Fruit fly (Drosophila melanogaster) whole organism, embryonic: ENCODE measurements around the gene Ire1.

Source experiments
- BEAF-32 ChIP-seq: fragments of 200-800 bp; sonication (Bioruptor generic); optimal IDR thresholded peaks from 3 replicates; lab custom pipeline; 2017; ENCODE audit warnings: missing biosample characterization, missing genetic modification characterization, mild to moderate bottlenecking, moderate library complexity, missing genetic modification reagents
- Bteb2 ChIP-seq: fragments of 200-800 bp; sonication (Bioruptor generic); optimal IDR thresholded peaks from 2 replicates; lab custom pipeline; 2016; ENCODE audit warnings: missing biosample characterization, missing genetic modification characterization
- CG10321 ChIP-seq: fragments of 200-800 bp; sonication (Bioruptor generic); IDR thresholded peaks from 2 replicates; pipeline ENCODE4 v1.3.6; 2022; ENCODE audit warnings: missing biosample characterization, missing genetic modification characterization
- CG10565 ChIP-seq: fragments of 200-800 bp; sonication (Bioruptor generic); optimal IDR thresholded peaks from 3 replicates; lab custom pipeline; 2016; ENCODE audit warnings: missing biosample characterization, mild to moderate bottlenecking, missing genetic modification characterization
- CG12104 ChIP-seq: fragments of 200-800 bp; sonication (Bioruptor generic); optimal IDR thresholded peaks from 3 replicates; lab custom pipeline; 2016; ENCODE audit warnings: missing biosample characterization, missing genetic modification characterization
- CG12744 ChIP-seq: fragments of 200-800 bp; sonication (Bioruptor generic); optimal IDR thresholded peaks from 2 replicates; lab custom pipeline; 2016; ENCODE audit warnings: missing biosample characterization, missing genetic modification characterization
- CG17359 ChIP-seq: fragments of 200-800 bp; sonication (Bioruptor generic); optimal IDR thresholded peaks from 3 replicates; lab custom pipeline; 2018; ENCODE audit warnings: missing biosample characterization, mild to moderate bottlenecking, missing genetic modification characterization, moderate library complexity
- CG17385 ChIP-seq: fragments of 200-800 bp; sonication (Bioruptor generic); optimal IDR thresholded peaks from 3 replicates; lab custom pipeline; 2018; ENCODE audit warnings: missing biosample characterization, mild to moderate bottlenecking, missing genetic modification characterization
- CG18476 ChIP-seq: fragments of 200-800 bp; sonication (Bioruptor generic); optimal IDR thresholded peaks from 2 replicates; lab custom pipeline; 2016; ENCODE audit warnings: missing biosample characterization, mild to moderate bottlenecking, missing genetic modification characterization
- CG18764 ChIP-seq: fragments of 200-800 bp; sonication (Bioruptor generic); optimal IDR thresholded peaks from 3 replicates; lab custom pipeline; 2016; ENCODE audit warnings: missing biosample characterization, missing genetic modification characterization
- CG2120 ChIP-seq: fragments of 200-800 bp; sonication (Bioruptor generic); optimal IDR thresholded peaks from 3 replicates; lab custom pipeline; 2016; ENCODE audit warnings: missing biosample characterization, missing genetic modification characterization
- CG2202 ChIP-seq: fragments of 200-800 bp; sonication (Bioruptor generic); optimal IDR thresholded peaks from 2 replicates; lab custom pipeline; 2018; ENCODE audit warnings: missing biosample characterization, mild to moderate bottlenecking, missing genetic modification characterization
- CG2889 ChIP-seq: fragments of 200-800 bp; sonication (Bioruptor generic); IDR thresholded peaks from 3 replicates; pipeline ENCODE4 v1.3.6; 2022; ENCODE audit warnings: missing biosample characterization, missing genetic modification characterization
- CG30020 ChIP-seq: fragments of 200-800 bp; optimal IDR thresholded peaks from 2 replicates; lab custom pipeline; 2019; ENCODE audit warnings: missing biosample characterization, mild to moderate bottlenecking, missing genetic modification characterization, moderate library complexity
- CG30403 ChIP-seq: fragments of 200-800 bp; sonication (Bioruptor generic); optimal IDR thresholded peaks from 3 replicates; lab custom pipeline; 2016; ENCODE audit warnings: missing biosample characterization, missing genetic modification characterization
- CG4328 ChIP-seq: fragments of 200-800 bp; sonication (Bioruptor generic); optimal IDR thresholded peaks from 3 replicates; lab custom pipeline; 2017; ENCODE audit warnings: missing biosample characterization, missing genetic modification reagents, missing genetic modification characterization
- CG43689 ChIP-seq: fragments of 200-800 bp; sonication (Bioruptor generic); IDR thresholded peaks from 2 replicates; pipeline ENCODE4 v1.3.6; 2022; ENCODE audit warnings: missing biosample characterization, missing genetic modification characterization
- CG6683 ChIP-seq: fragments of 200-800 bp; sonication (Bioruptor generic); optimal IDR thresholded peaks from 2 replicates; lab custom pipeline; 2017; ENCODE audit warnings: missing biosample characterization, mild to moderate bottlenecking, missing genetic modification characterization, missing genetic modification reagents
- CG7357 ChIP-seq: fragments of 200-800 bp; sonication (Bioruptor generic); IDR thresholded peaks from 3 replicates; pipeline ENCODE4 v1.3.6; 2022; ENCODE audit warnings: missing biosample characterization, missing genetic modification characterization
- CG7745 ChIP-seq: fragments of 200-800 bp; sonication (Bioruptor generic); optimal IDR thresholded peaks from 2 replicates; lab custom pipeline; 2018; ENCODE audit warnings: missing biosample characterization, mild to moderate bottlenecking, missing genetic modification characterization, moderate library complexity
- CG7839 ChIP-seq: fragments of 200-800 bp; sonication (Bioruptor generic); optimal IDR thresholded peaks from 3 replicates; lab custom pipeline; 2018; ENCODE audit warnings: missing biosample characterization, mild to moderate bottlenecking, missing genetic modification characterization, moderate library complexity
- CG8924 ChIP-seq: fragments of 200-800 bp; optimal IDR thresholded peaks from 3 replicates; lab custom pipeline; 2019; ENCODE audit warnings: missing biosample characterization, mild to moderate bottlenecking, missing genetic modification characterization, moderate library complexity
- Dbx ChIP-seq: fragments of 200-800 bp; sonication (Bioruptor generic); IDR thresholded peaks from 3 replicates; pipeline ENCODE4 v1.3.6; 2022; ENCODE audit warnings: missing biosample characterization, missing genetic modification characterization
- Fer2 ChIP-seq: fragments of 200-800 bp; sonication (Bioruptor generic); optimal IDR thresholded peaks from 2 replicates; lab custom pipeline; 2018; ENCODE audit warnings: missing biosample characterization, mild to moderate bottlenecking, missing genetic modification characterization, moderate library complexity
- Hr3 ChIP-seq: fragments of 200-800 bp; sonication (Bioruptor generic); optimal IDR thresholded peaks from 3 replicates; lab custom pipeline; 2016; ENCODE audit warnings: missing biosample characterization, missing genetic modification characterization
- Hr39 ChIP-seq: fragments of >200 bp; optimal IDR thresholded peaks from 2 replicates; lab custom pipeline; 2017
- Hr51 ChIP-seq, 2 experiments: fragments of 200-800 bp; sonication (Bioruptor generic); optimal IDR thresholded peaks; 2 replicates in 1 of 2; 3 replicates in 1 of 2; lab custom pipeline; 2016 to 2018; ENCODE audit warnings: missing biosample characterization in 2 of 2, missing genetic modification characterization in 2 of 2, mild to moderate bottlenecking in 1 of 2, moderate library complexity in 1 of 2
- Lim3 ChIP-seq: fragments of 200-800 bp; sonication (Bioruptor generic); IDR thresholded peaks from 2 replicates; pipeline ENCODE4 v1.3.6; 2022; ENCODE audit warnings: missing biosample characterization, missing genetic modification characterization
- MESR4 ChIP-seq: fragments of 200-800 bp; sonication (Bioruptor generic); optimal IDR thresholded peaks from 2 replicates; lab custom pipeline; 2018; ENCODE audit warnings: missing biosample characterization, mild to moderate bottlenecking, missing genetic modification characterization, moderate library complexity
- MTF-1 ChIP-seq: fragments of 200-800 bp; sonication (Bioruptor generic); optimal IDR thresholded peaks from 2 replicates; lab custom pipeline; 2018; ENCODE audit warnings: missing biosample characterization, mild to moderate bottlenecking, missing genetic modification characterization, borderline replicate concordance
- Mrtf ChIP-seq: fragments of 200-800 bp; sonication (Bioruptor generic); IDR thresholded peaks from 3 replicates; pipeline ENCODE4 v1.3.6; 2022; ENCODE audit warnings: missing biosample characterization, missing genetic modification characterization
- NC2β ChIP-seq: fragments of 200-800 bp; sonication (Bioruptor generic); optimal IDR thresholded peaks from 2 replicates; lab custom pipeline; 2016; ENCODE audit warnings: missing biosample characterization, missing genetic modification characterization
- Neu2 ChIP-seq: fragments of 200-800 bp; sonication (Bioruptor generic); optimal IDR thresholded peaks from 3 replicates; lab custom pipeline; 2016; ENCODE audit warnings: missing biosample characterization, missing genetic modification characterization, borderline replicate concordance
- NfI ChIP-seq: fragments of 200-800 bp; sonication (Bioruptor generic); optimal IDR thresholded peaks from 3 replicates; lab custom pipeline; 2018; ENCODE audit warnings: missing biosample characterization, mild to moderate bottlenecking, missing genetic modification characterization, moderate library complexity
- Oaz ChIP-seq: fragments of 200-800 bp; sonication (Bioruptor generic); IDR thresholded peaks from 2 replicates; pipeline ENCODE4 v1.3.6; 2022; ENCODE audit warnings: missing biosample characterization, missing genetic modification characterization
- Opbp ChIP-seq: fragments of 200-800 bp; sonication (Bioruptor generic); IDR thresholded peaks from 3 replicates; pipeline ENCODE4 v1.3.6; 2022; ENCODE audit warnings: missing biosample characterization, missing genetic modification characterization; ENCODE audit not compliant: partially characterized antibody
- Side ChIP-seq: fragments of 200-800 bp; sonication (Bioruptor generic); optimal IDR thresholded peaks from 2 replicates; lab custom pipeline; 2016; ENCODE audit warnings: missing biosample characterization, missing genetic modification characterization
- abd-A ChIP-seq: fragments of 200-800 bp; sonication (Bioruptor generic); optimal IDR thresholded peaks from 3 replicates; lab custom pipeline; 2019; ENCODE audit warnings: missing biosample characterization, mild to moderate bottlenecking, missing genetic modification characterization, moderate library complexity
- ase ChIP-seq: fragments of 200-800 bp; sonication (Bioruptor generic); IDR thresholded peaks from 3 replicates; pipeline ENCODE4 v1.3.6; 2022; ENCODE audit warnings: missing biosample characterization, missing genetic modification characterization
- croc ChIP-seq: fragments of 200-800 bp; sonication (Bioruptor generic); conservative IDR thresholded peaks from 3 replicates; pipeline ENCODE4 v1.3.6; 2022; ENCODE audit warnings: missing biosample characterization, missing genetic modification characterization
- dati ChIP-seq: fragments of 200-800 bp; sonication (Bioruptor generic); IDR thresholded peaks from 2 replicates; pipeline ENCODE4 v1.3.6; 2022; ENCODE audit warnings: missing biosample characterization, missing genetic modification characterization
- disco-r ChIP-seq: fragments of 200-800 bp; sonication (Bioruptor generic); optimal IDR thresholded peaks from 2 replicates; lab custom pipeline; 2016; ENCODE audit warnings: missing biosample characterization, missing genetic modification characterization
- exex ChIP-seq: fragments of 200-800 bp; sonication (Bioruptor generic); optimal IDR thresholded peaks from 4 replicates; lab custom pipeline; 2018; ENCODE audit warnings: missing biosample characterization, mild to moderate bottlenecking, missing genetic modification characterization, moderate library complexity
- hkb ChIP-seq, 2 experiments: fragments of 200-800 bp in 1 of 2; fragments of >200 bp in 1 of 2; sonication (Bioruptor generic) in 1 of 2; IDR thresholded peaks in 1 of 2; optimal IDR thresholded peaks in 1 of 2; 2 replicates each; pipeline versions ENCODE4 v1.3.6 to Lab custom; 2017 to 2022; ENCODE audit warnings: missing biosample characterization in 1 of 2, missing genetic modification characterization in 1 of 2
- ind ChIP-seq: fragments of 200-800 bp; sonication (Bioruptor generic); optimal IDR thresholded peaks from 3 replicates; lab custom pipeline; 2016; ENCODE audit warnings: missing biosample characterization, missing genetic modification characterization
- lola ChIP-seq, 3 experiments: fragments of >200 bp in 2 of 3; fragments of 200-800 bp in 1 of 3; sonication (Bioruptor generic) in 1 of 3; optimal IDR thresholded peaks; 2 replicates each; lab custom pipeline; 2017 to 2019; ENCODE audit warnings: missing biosample characterization in 3 of 3, missing genetic modification characterization in 3 of 3, mild to moderate bottlenecking in 1 of 3, moderate library complexity in 1 of 3
- psq ChIP-seq: fragments of 200-800 bp; sonication (Bioruptor generic); optimal IDR thresholded peaks from 2 replicates; lab custom pipeline; 2017; ENCODE audit warnings: missing biosample characterization, missing genetic modification characterization
- sug ChIP-seq: fragments of 200-800 bp; optimal IDR thresholded peaks from 2 replicates; lab custom pipeline; 2019; ENCODE audit warnings: missing biosample characterization, mild to moderate bottlenecking, missing genetic modification characterization, moderate library complexity
- wdn ChIP-seq: fragments of 200-800 bp; sonication (Bioruptor generic); IDR thresholded peaks from 2 replicates; pipeline ENCODE4 v1.3.6; 2022; ENCODE audit warnings: missing biosample characterization, missing genetic modification characterization

Ire1 gene

dm6 chr3R:19889603-19890187, 28.6 kb upstream of the Ire1 start (continued):
- peak; percentile 52 for TF ChIP-seq CG18764
- peak; percentile 87 for TF ChIP-seq CG8924 (tag; lab: Kevin White, UChicago)
- no peak for TF ChIP-seq Neu2
- TF ChIP-seq CG7357 (GFP tag; lab: Robert Waterston, UW) = peak; percentile 63
- TF ChIP-seq CG6683 = peak; percentile 79
- peak in 1 of 2 experiments; percentile 88 for TF ChIP-seq Hr51 (GFP tag; optimal IDR thresholded peaks at IDR 0.05; lab: Kevin White, UChicago)
- peak; percentile 60 for TF ChIP-seq sug (tag; lab: Kevin White, UChicago)
- no peak for TF ChIP-seq Bteb2 (GFP tag; lab: Kevin White, UChicago)
- no peak for TF ChIP-seq Opbp (GFP tag; lab: Robert Waterston, UW)
- no peak for TF ChIP-seq NC2β (GFP tag; lab: Kevin White, UChicago)
- peak; percentile 70 for TF ChIP-seq CG2120 (GFP tag; lab: Kevin White, UChicago)
- TF ChIP-seq dati (GFP tag; lab: Robert Waterston, UW) = no peak
- TF ChIP-seq CG12744 (GFP tag; lab: Kevin White, UChicago) = no peak
- peak; percentile 3 for TF ChIP-seq CG2202 (tag; lab: Kevin White, UChicago)
- peak; percentile 43 for TF ChIP-seq abd-A (tag; lab: Kevin White, UChicago)
- TF ChIP-seq CG17359 (tag; lab: Kevin White, UChicago) = peak; percentile 81
- TF ChIP-seq MTF-1 = peak; percentile 23
- TF ChIP-seq Dbx (GFP tag; lab: Robert Waterston, UW) = peak; percentile 77
- peak; percentile 4 for TF ChIP-seq CG7745
- TF ChIP-seq croc (GFP tag; lab: Robert Waterston, UW) = no peak; the same call in 2 of the 3 replicates
- peak in 1 of 3 experiments; percentile 15 for TF ChIP-seq lola (GFP tag; optimal IDR thresholded peaks at IDR 0.05; lab: Kevin White, UChicago)
- TF ChIP-seq Lim3 (GFP tag; lab: Robert Waterston, UW) = no peak
- TF ChIP-seq exex (tag; lab: Kevin White, UChicago) = peak; percentile 69
- peak; percentile 64 for TF ChIP-seq CG12104 (GFP tag; lab: Kevin White, UChicago)
- TF ChIP-seq Oaz (GFP tag; lab: Robert Waterston, UW) = no peak
- TF ChIP-seq Fer2 (tag; lab: Kevin White, UChicago) = peak; percentile 49
- TF ChIP-seq CG18476 (GFP tag; lab: Kevin White, UChicago) = peak; percentile 41
- peak; percentile 6 for TF ChIP-seq CG4328 (GFP tag; lab: Kevin White, UChicago)
- TF ChIP-seq CG17385 = peak; percentile 64
- peak; percentile 73 for TF ChIP-seq ind
- no peak for TF ChIP-seq Side
- peak; percentile 67 for TF ChIP-seq Hr3
- no peak for TF ChIP-seq disco-r
- no peak for TF ChIP-seq hkb (optimal IDR thresholded peaks at IDR 0.05; lab: Kevin White, UChicago)
- peak; percentile 66 for TF ChIP-seq hkb (GFP tag; IDR thresholded peaks at IDR 0.05; lab: Robert Waterston, UW)
- no peak for TF ChIP-seq Hr39
- TF ChIP-seq CG10565 = no peak
- TF ChIP-seq MESR4 (GFP tag; lab: Kevin White, UChicago) = no peak
- no peak for TF ChIP-seq Mrtf
- peak; percentile 55 for TF ChIP-seq CG30403
- TF ChIP-seq NfI (GFP tag; lab: Kevin White, UChicago) = peak; percentile 66
- TF ChIP-seq CG43689 = no peak
- no peak for TF ChIP-seq CG10321 (GFP tag; lab: Robert Waterston, UW)
- TF ChIP-seq BEAF-32 = no peak
- TF ChIP-seq psq (GFP tag; lab: Kevin White, UChicago) = no peak
- no peak for TF ChIP-seq CG30020 (tag; lab: Kevin White, UChicago)
- TF ChIP-seq CG2889 (GFP tag; lab: Robert Waterston, UW) = 0 out of 3 replicates have a peak, but pooled peaks have one; percentile 17
- 0 out of 2 replicates have a peak, but pooled peaks have one; percentile 30 for TF ChIP-seq wdn (GFP tag; lab: Robert Waterston, UW)
- TF ChIP-seq ase (GFP tag; lab: Robert Waterston, UW) = no peak; the same call in 2 of the 3 replicates
- peak; percentile 89 for TF ChIP-seq CG7839
